Fruit fly (Drosophila melanogaster) whole organism, embryonic: ENCODE results near the gene CG14835.
A peak's percentile ranks its signal among the peaks of the same experiment; 100 is the strongest.

Experiments
- Ada2b ChIP-seq: fragments of 200-800 bp; sonication (Bioruptor generic); IDR thresholded peaks from 2 replicates; pipeline ENCODE4 v1.3.6; 2022; ENCODE audit warnings: missing biosample characterization, missing genetic modification characterization
- Aef1 ChIP-seq: fragments of 200-800 bp; sonication (Bioruptor generic); IDR thresholded peaks from 3 replicates; pipeline ENCODE4 v1.3.6; 2022; ENCODE audit warnings: missing biosample characterization, missing genetic modification characterization
- Awh ChIP-seq: fragments of 200-800 bp; sonication (Bioruptor generic); IDR thresholded peaks from 2 replicates; pipeline ENCODE4, ENCODE4 v1.3.6; 2022; ENCODE audit warnings: missing biosample characterization, missing genetic modification characterization
- Bteb2 ChIP-seq: fragments of 200-800 bp; sonication (Bioruptor generic); optimal IDR thresholded peaks from 2 replicates; lab custom pipeline; 2016; ENCODE audit warnings: missing biosample characterization, missing genetic modification characterization
- CG10462 ChIP-seq: fragments of 200-800 bp; sonication (Bioruptor generic); optimal IDR thresholded peaks from 2 replicates; lab custom pipeline; 2016; ENCODE audit warnings: missing biosample characterization, missing genetic modification characterization
- CG10959 ChIP-seq: fragments of 200-800 bp; sonication (Bioruptor generic); IDR thresholded peaks from 2 replicates; pipeline ENCODE4 v1.3.6; 2022; ENCODE audit warnings: missing biosample characterization, missing genetic modification characterization
- CG10979 ChIP-seq: fragments of 200-800 bp; sonication (Bioruptor generic); optimal IDR thresholded peaks from 2 replicates; lab custom pipeline; 2018; ENCODE audit warnings: missing biosample characterization, mild to moderate bottlenecking, missing genetic modification characterization, moderate library complexity
- CG11085 ChIP-seq: fragments of 200-800 bp; sonication (Bioruptor generic); IDR thresholded peaks from 2 replicates; pipeline ENCODE4 v1.3.6; 2022; ENCODE audit warnings: missing biosample characterization, missing genetic modification characterization
- CG11093 ChIP-seq: fragments of 200-800 bp; sonication (Bioruptor generic); IDR thresholded peaks from 3 replicates; pipeline ENCODE4 v1.3.6; 2022; ENCODE audit warnings: missing biosample characterization, missing genetic modification characterization
- CG11723 ChIP-seq: fragments of 200-800 bp; sonication (Bioruptor generic); optimal IDR thresholded peaks from 2 replicates; lab custom pipeline; 2017; ENCODE audit warnings: missing biosample characterization, mild to moderate bottlenecking, missing genetic modification characterization
- CG14965 ChIP-seq: fragments of 200-800 bp; sonication (Bioruptor generic); optimal IDR thresholded peaks from 2 replicates; lab custom pipeline; 2016; ENCODE audit warnings: missing biosample characterization, missing genetic modification characterization, borderline replicate concordance
- CG16813 ChIP-seq: fragments of 200-800 bp; sonication (Bioruptor generic); IDR thresholded peaks from 3 replicates; pipeline ENCODE4 v1.3.6; 2022; ENCODE audit warnings: missing biosample characterization, missing genetic modification characterization; ENCODE audit not compliant: partially characterized antibody
- CG18262 ChIP-seq: fragments of 200-800 bp; optimal IDR thresholded peaks from 3 replicates; lab custom pipeline; 2019; ENCODE audit warnings: missing biosample characterization, mild to moderate bottlenecking, missing genetic modification characterization, moderate library complexity
- CG18599 ChIP-seq: fragments of 200-800 bp; sonication (Bioruptor generic); optimal IDR thresholded peaks from 3 replicates; lab custom pipeline; 2017; ENCODE audit warnings: missing biosample characterization, missing genetic modification characterization, mild to moderate bottlenecking, moderate library complexity, missing genetic modification reagents
- CG3163 ChIP-seq: fragments of 200-800 bp; sonication (Bioruptor generic); optimal IDR thresholded peaks from 3 replicates; lab custom pipeline; 2016; ENCODE audit warnings: missing biosample characterization, missing genetic modification characterization
- CG33213 ChIP-seq: fragments of 200-800 bp; sonication (Bioruptor generic); optimal IDR thresholded peaks from 3 replicates; lab custom pipeline; 2016; ENCODE audit warnings: missing biosample characterization, missing genetic modification characterization
- CG33557 ChIP-seq: fragments of 200-800 bp; sonication (Bioruptor generic); optimal IDR thresholded peaks from 2 replicates; lab custom pipeline; 2019; ENCODE audit warnings: missing biosample characterization, mild to moderate bottlenecking, missing genetic modification characterization, moderate library complexity
- CG42726 ChIP-seq: fragments of 200-800 bp; sonication (Bioruptor generic); IDR thresholded peaks from 2 replicates; pipeline ENCODE4 v1.3.6; 2022; ENCODE audit warnings: missing biosample characterization, missing genetic modification characterization; ENCODE audit not compliant: partially characterized antibody
- CG4424 ChIP-seq: fragments of 200-800 bp; sonication (Bioruptor generic); optimal IDR thresholded peaks from 3 replicates; lab custom pipeline; 2016; ENCODE audit warnings: missing biosample characterization, missing genetic modification characterization
- CG4617 ChIP-seq: fragments of 200-800 bp; sonication (Bioruptor generic); optimal IDR thresholded peaks from 3 replicates; lab custom pipeline; 2016; ENCODE audit warnings: missing biosample characterization, missing genetic modification characterization, borderline replicate concordance
- CG4707 ChIP-seq: fragments of 200-800 bp; sonication (Bioruptor generic); optimal IDR thresholded peaks from 2 replicates; lab custom pipeline; 2018; ENCODE audit warnings: missing biosample characterization, mild to moderate bottlenecking, missing genetic modification characterization, moderate library complexity
- CG4730 ChIP-seq: fragments of 200-800 bp; sonication (Bioruptor generic); IDR thresholded peaks from 2 replicates; pipeline ENCODE4 v1.3.6; 2022; ENCODE audit warnings: missing biosample characterization, missing genetic modification characterization
- CG6175 ChIP-seq: fragments of 200-800 bp; sonication (Bioruptor generic); IDR thresholded peaks from 3 replicates; pipeline ENCODE4 v1.3.6; 2022; ENCODE audit warnings: missing biosample characterization, missing genetic modification characterization
- D19B ChIP-seq: fragments of 200-800 bp; sonication (Bioruptor generic); optimal IDR thresholded peaks from 2 replicates; lab custom pipeline; 2017; ENCODE audit warnings: missing biosample characterization, mild to moderate bottlenecking, missing genetic modification characterization
- Dad ChIP-seq: fragments of 200-800 bp; sonication (Bioruptor generic); optimal IDR thresholded peaks from 3 replicates; lab custom pipeline; 2016; ENCODE audit warnings: missing biosample characterization, missing genetic modification characterization
- HLHmδ ChIP-seq: fragments of 200-800 bp; sonication (Bioruptor generic); optimal IDR thresholded peaks from 2 replicates; lab custom pipeline; 2018; ENCODE audit warnings: missing biosample characterization, mild to moderate bottlenecking, missing genetic modification characterization, moderate library complexity
- Hand ChIP-seq: fragments of 200-800 bp; sonication (Bioruptor generic); optimal IDR thresholded peaks from 2 replicates; lab custom pipeline; 2017; ENCODE audit warnings: mild to moderate bottlenecking, missing biosample characterization, missing genetic modification reagents, missing genetic modification characterization
- HmgZ ChIP-seq: fragments of 200-800 bp; sonication (Bioruptor generic); optimal IDR thresholded peaks from 2 replicates; lab custom pipeline; 2018; ENCODE audit warnings: missing biosample characterization, mild to moderate bottlenecking, missing genetic modification characterization
- MBD-R2 ChIP-seq: fragments of 200-800 bp; sonication (Bioruptor generic); IDR thresholded peaks from 2 replicates; pipeline ENCODE4 v1.3.6; 2022; ENCODE audit warnings: missing biosample characterization, missing genetic modification characterization
- Meics ChIP-seq: fragments of 200-800 bp; sonication (Bioruptor generic); optimal IDR thresholded peaks from 2 replicates; lab custom pipeline; 2017; ENCODE audit warnings: missing biosample characterization, mild to moderate bottlenecking, missing genetic modification characterization
- Myb ChIP-seq: fragments of 200-800 bp; sonication (Bioruptor generic); optimal IDR thresholded peaks from 2 replicates; lab custom pipeline; 2016; ENCODE audit warnings: missing biosample characterization, missing genetic modification characterization
- Oaz ChIP-seq: fragments of 200-800 bp; sonication (Bioruptor generic); IDR thresholded peaks from 2 replicates; pipeline ENCODE4 v1.3.6; 2022; ENCODE audit warnings: missing biosample characterization, missing genetic modification characterization
- Optix ChIP-seq: fragments of 200-800 bp; sonication (Bioruptor generic); IDR thresholded peaks from 3 replicates; pipeline ENCODE4 v1.3.6; 2022; ENCODE audit warnings: missing biosample characterization, missing genetic modification characterization
- Scr ChIP-seq: fragments of 200-800 bp; sonication (Bioruptor generic); IDR thresholded peaks from 2 replicates; pipeline ENCODE4 v1.3.6; 2022; ENCODE audit warnings: missing biosample characterization, missing genetic modification characterization; ENCODE audit not compliant: partially characterized antibody
- Sry-β ChIP-seq: fragments of 200-800 bp; sonication (Bioruptor generic); optimal IDR thresholded peaks from 2 replicates; lab custom pipeline; 2018; ENCODE audit warnings: missing biosample characterization, mild to moderate bottlenecking, missing genetic modification characterization, moderate library complexity
- Xrp1 ChIP-seq: fragments of 200-800 bp; sonication (Bioruptor generic); IDR thresholded peaks from 2 replicates; pipeline ENCODE4 v1.3.6; 2022; ENCODE audit warnings: missing biosample characterization, missing genetic modification characterization
- cg ChIP-seq: fragments of 200-800 bp; sonication (Bioruptor generic); optimal IDR thresholded peaks from 3 replicates; lab custom pipeline; 2019; ENCODE audit warnings: missing biosample characterization, mild to moderate bottlenecking, missing genetic modification characterization, moderate library complexity
- ci ChIP-seq: fragments of 200-800 bp; sonication (Bioruptor generic); IDR thresholded peaks from 3 replicates; pipeline ENCODE4 v1.3.6; 2022; ENCODE audit warnings: missing biosample characterization, missing genetic modification characterization
- dpn ChIP-seq, 2 experiments: fragments of 200-800 bp; sonication (Bioruptor generic); optimal IDR thresholded peaks; 3 replicates each; lab custom pipeline; 2016; ENCODE audit warnings: missing biosample characterization in 2 of 2, missing genetic modification characterization in 2 of 2
- gsb ChIP-seq: fragments of 200-800 bp; sonication (Bioruptor generic); IDR thresholded peaks from 2 replicates; pipeline ENCODE4 v1.3.6; 2022; ENCODE audit warnings: missing biosample characterization, missing genetic modification characterization
- gsb-n ChIP-seq: fragments of 200-800 bp; sonication (Bioruptor generic); optimal IDR thresholded peaks from 3 replicates; lab custom pipeline; 2018; ENCODE audit warnings: missing biosample characterization, mild to moderate bottlenecking, missing genetic modification characterization
- hth ChIP-seq: fragments of >200 bp; optimal IDR thresholded peaks from 2 replicates; lab custom pipeline; 2017; ENCODE audit warnings: inconsistent platforms
- lola ChIP-seq, 3 experiments: fragments of >200 bp in 2 of 3; fragments of 200-800 bp in 1 of 3; sonication (Bioruptor generic) in 1 of 3; optimal IDR thresholded peaks; 2 replicates each; lab custom pipeline; 2017 to 2019; ENCODE audit warnings: missing biosample characterization in 3 of 3, missing genetic modification characterization in 3 of 3, mild to moderate bottlenecking in 1 of 3, moderate library complexity in 1 of 3
- odd ChIP-seq: fragments of 200-800 bp; sonication (Bioruptor generic); optimal IDR thresholded peaks from 2 replicates; lab custom pipeline; 2017; ENCODE audit warnings: missing biosample characterization, mild to moderate bottlenecking, missing genetic modification characterization
- peb ChIP-seq: fragments of 200-800 bp; sonication (Bioruptor generic); IDR thresholded peaks from 2 replicates; pipeline ENCODE4 v1.3.6; 2022; ENCODE audit warnings: missing biosample characterization, missing genetic modification characterization
- pfk ChIP-seq: fragments of 200-800 bp; sonication (Bioruptor generic); optimal IDR thresholded peaks from 2 replicates; lab custom pipeline; 2018; ENCODE audit warnings: missing biosample characterization, mild to moderate bottlenecking, missing genetic modification characterization, moderate library complexity
- pros ChIP-seq: fragments of 200-800 bp; sonication (Bioruptor generic); optimal IDR thresholded peaks from 3 replicates; lab custom pipeline; 2019; ENCODE audit warnings: missing biosample characterization, mild to moderate bottlenecking, missing genetic modification characterization, moderate library complexity
- stc ChIP-seq: fragments of 200-800 bp; sonication (Bioruptor generic); IDR thresholded peaks from 2 replicates; pipeline ENCODE4 v1.3.6; 2022; ENCODE audit warnings: missing biosample characterization, missing genetic modification characterization
- tap ChIP-seq: fragments of 200-800 bp; optimal IDR thresholded peaks from 3 replicates; lab custom pipeline; 2019; ENCODE audit warnings: missing biosample characterization, mild to moderate bottlenecking, missing genetic modification characterization, moderate library complexity
- trem ChIP-seq: fragments of 200-800 bp; optimal IDR thresholded peaks from 3 replicates; lab custom pipeline; 2019; ENCODE audit warnings: missing biosample characterization, mild to moderate bottlenecking, missing genetic modification characterization, moderate library complexity
- wor ChIP-seq: fragments of 200-800 bp; sonication (Bioruptor generic); IDR thresholded peaks from 2 replicates; pipeline ENCODE4 v1.3.6; 2022; ENCODE audit warnings: missing biosample characterization, missing genetic modification characterization

Gene CG14835

DNA sequence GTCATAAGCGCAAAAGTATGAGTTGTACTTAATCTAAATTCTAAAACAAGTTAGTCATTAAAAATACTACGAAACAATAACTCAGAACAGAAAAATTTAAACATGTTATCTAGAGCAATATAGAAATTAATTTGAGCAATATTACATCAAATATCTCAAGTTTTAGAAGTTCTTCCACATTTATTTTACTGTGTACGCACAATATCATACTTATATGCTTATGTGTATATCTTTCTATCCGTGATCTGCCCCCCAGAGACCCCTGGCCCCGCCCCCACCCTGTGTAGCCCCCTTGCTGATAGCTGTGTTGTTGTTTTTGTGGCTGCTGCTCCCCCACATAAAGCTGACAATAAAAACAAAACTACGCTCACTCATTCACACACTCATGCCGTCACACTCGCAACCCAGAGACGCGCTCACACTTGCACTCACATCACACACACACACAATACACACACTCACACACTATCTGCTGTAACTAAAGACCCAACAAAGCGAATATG, 3.9 kb downstream of the CG14835 start (continued):
- TF ChIP-seq CG33557 (no peak), peb (GFP tag; lab: Robert Waterston, UW) (no peak), ci (GFP tag; lab: Robert Waterston, UW) (no peak; the same call in 1 of the 3 replicates), gsb-n (tag; lab: Kevin White, UChicago) (no peak), CG10979 (tag; lab: Kevin White, UChicago) (peak; percentile 59), hth (lab: Kevin White, UChicago) (no peak), Awh (no peak), Oaz (GFP tag; lab: Robert Waterston, UW) (no peak), CG11085 (GFP tag; lab: Robert Waterston, UW) (no peak), pros (GFP tag; lab: Kevin White, UChicago) (no peak), HmgZ (tag; lab: Kevin White, UChicago) (peak; percentile 27), pfk (no peak), Bteb2 (GFP tag; lab: Kevin White, UChicago) (no peak), Aef1 (GFP tag; lab: Robert Waterston, UW) (peak; percentile 85), Myb (no peak), CG6175 (GFP tag; lab: Robert Waterston, UW) (no peak), dpn (GFP tag; optimal IDR thresholded peaks at IDR 0.05; lab: Kevin White, UChicago) (no peak), CG4707 (GFP tag; lab: Kevin White, UChicago) (no peak), HLHmδ (GFP tag; lab: Kevin White, UChicago) (no peak), stc (GFP tag; lab: Robert Waterston, UW) (no peak), D19B (no peak), odd (GFP tag; lab: Kevin White, UChicago) (no peak), gsb (GFP tag; lab: Robert Waterston, UW) (no peak), trem (tag; lab: Kevin White, UChicago) (no peak), Xrp1 (no peak; the same call in 1 of the 2 replicates), CG10462 (GFP tag; lab: Kevin White, UChicago) (no peak), CG18599 (GFP tag; lab: Kevin White, UChicago) (no peak), Sry-β (GFP tag; lab: Kevin White, UChicago) (no peak), CG18262 (peak; percentile 56), CG4424 (GFP tag; lab: Kevin White, UChicago) (peak; percentile 10), Meics (GFP tag; lab: Kevin White, UChicago) (peak; percentile 12), MBD-R2 (GFP tag; lab: Robert Waterston, UW) (0 out of 2 replicates have a peak, but pooled peaks have one; percentile 12), CG4617 (GFP tag; lab: Kevin White, UChicago) (no peak), Hand (GFP tag; lab: Kevin White, UChicago) (no peak), CG42726 (no peak), Scr (GFP tag; lab: Robert Waterston, UW) (no peak), CG33213 (GFP tag; lab: Kevin White, UChicago) (no peak), CG14965 (GFP tag; lab: Kevin White, UChicago) (no peak), Ada2b (GFP tag; lab: Robert Waterston, UW) (0 out of 2 replicates have a peak, but pooled peaks have one; percentile 22), CG11093 (GFP tag; lab: Robert Waterston, UW) (no peak), CG11723 (GFP tag; lab: Kevin White, UChicago) (no peak), Optix (no peak), CG3163 (GFP tag; lab: Kevin White, UChicago) (no peak), CG16813 (GFP tag; lab: Robert Waterston, UW) (no peak), CG10959 (GFP tag; lab: Robert Waterston, UW) (no peak), Dad (GFP tag; lab: Kevin White, UChicago) (no peak), wor (GFP tag; lab: Robert Waterston, UW) (no peak), cg (GFP tag; lab: Kevin White, UChicago) (peak; percentile 78), CG4730 (GFP tag; lab: Robert Waterston, UW) (no peak; the same call in 1 of the 2 replicates), tap (tag; lab: Kevin White, UChicago) (no peak), lola (GFP tag; optimal IDR thresholded peaks at IDR 0.05; lab: Kevin White, UChicago) (peak in 1 of 3 experiments; percentile 25)
